Worm (Caenorhabditis elegans) whole organism, L2 larva: ENCODE measurements around the gene ZK1320.5.
A peak's percentile ranks its signal among the peaks of the same experiment; 100 is the strongest.

ENCODE experiments used
- C34F6.9 ChIP-seq: fragments of 150-350 bp; optimal IDR thresholded peaks from 2 replicates; lab custom pipeline; 2014; ENCODE audit warnings: missing biosample characterization, missing genetic modification characterization
- F13H6.1 ChIP-seq: sonication (generic microtip); optimal IDR thresholded peaks from 2 replicates; lab custom pipeline; 2016; ENCODE audit warnings: missing genetic modification characterization, missing compliant biosample characterization
- R02D3.7 ChIP-seq: fragments of 150-350 bp; optimal IDR thresholded peaks from 2 replicates; lab custom pipeline; 2014; ENCODE audit warnings: missing biosample characterization, missing genetic modification characterization
- Y55F3AM.14 ChIP-seq: fragments of 200-800 bp; sonication (Bioruptor generic); optimal IDR thresholded peaks from 2 replicates; lab custom pipeline; 2018; ENCODE audit warnings: mild to moderate bottlenecking, missing genetic modification characterization, missing compliant biosample characterization
- ZK546.5 ChIP-seq: sonication (generic microtip); optimal IDR thresholded peaks from 2 replicates; lab custom pipeline; 2017; ENCODE audit warnings: missing biosample characterization, missing genetic modification characterization
- alr-1 ChIP-seq: fragments of 150-350 bp; optimal IDR thresholded peaks from 2 replicates; lab custom pipeline; 2014; ENCODE audit warnings: missing biosample characterization, missing genetic modification characterization
- aly-2 ChIP-seq: fragments of 150-350 bp; optimal IDR thresholded peaks from 2 replicates; lab custom pipeline; 2014; ENCODE audit warnings: missing biosample characterization, missing genetic modification characterization
- ama-1 ChIP-seq: fragments of 150-350 bp; optimal IDR thresholded peaks from 2 replicates; lab custom pipeline; 2018; ENCODE audit warnings: inconsistent platforms
- blmp-1 ChIP-seq: sonication (generic microtip); optimal IDR thresholded peaks from 2 replicates; lab custom pipeline; 2017; ENCODE audit warnings: missing genetic modification characterization, mild to moderate bottlenecking, missing compliant biosample characterization, antibody characterized with exemption, moderate library complexity; ENCODE audit not compliant: insufficient read depth
- ceh-16 ChIP-seq: fragments of 150-350 bp; optimal IDR thresholded peaks from 2 replicates; lab custom pipeline; 2014; ENCODE audit warnings: missing biosample characterization, missing genetic modification characterization
- ceh-82 ChIP-seq: fragments of 150-350 bp; optimal IDR thresholded peaks from 2 replicates; lab custom pipeline; 2014; ENCODE audit warnings: missing biosample characterization, missing genetic modification characterization
- crh-2 ChIP-seq: sonication (generic microtip); optimal IDR thresholded peaks from 2 replicates; lab custom pipeline; 2017; ENCODE audit warnings: missing biosample characterization, missing genetic modification characterization
- dmd-4 ChIP-seq: sonication (generic microtip); optimal IDR thresholded peaks from 2 replicates; lab custom pipeline; 2017; ENCODE audit warnings: missing biosample characterization, missing genetic modification characterization
- egl-27 ChIP-seq: sonication (generic microtip); optimal IDR thresholded peaks from 3 replicates; lab custom pipeline; 2017; ENCODE audit warnings: missing biosample characterization, missing genetic modification reagents, missing genetic modification characterization
- elt-1 ChIP-seq: fragments of 150-350 bp; optimal IDR thresholded peaks from 2 replicates; lab custom pipeline; 2014; ENCODE audit warnings: missing biosample characterization, missing genetic modification characterization
- elt-3 ChIP-seq: sonication (generic microtip); optimal IDR thresholded peaks from 2 replicates; lab custom pipeline; 2017; ENCODE audit warnings: missing biosample characterization, missing genetic modification characterization
- fos-1 ChIP-seq: fragments of 150-350 bp; optimal IDR thresholded peaks from 2 replicates; lab custom pipeline; 2014; ENCODE audit warnings: missing biosample characterization, missing genetic modification characterization
- gmeb-1 ChIP-seq: fragments of 150-350 bp; optimal IDR thresholded peaks from 2 replicates; lab custom pipeline; 2014; ENCODE audit warnings: missing biosample characterization, missing genetic modification characterization
- lin-11 ChIP-seq: fragments of 150-350 bp; sonication (generic microtip); optimal IDR thresholded peaks from 2 replicates; lab custom pipeline; 2014; ENCODE audit warnings: missing biosample characterization, missing genetic modification characterization, inconsistent platforms, mixed read lengths
- lin-13 ChIP-seq: fragments of 150-350 bp; optimal IDR thresholded peaks from 2 replicates; lab custom pipeline; 2014; ENCODE audit warnings: missing biosample characterization, missing genetic modification reagents, missing genetic modification characterization
- lin-39 ChIP-seq: fragments of 150-350 bp; optimal IDR thresholded peaks from 2 replicates; lab custom pipeline; 2014; ENCODE audit warnings: missing biosample characterization, missing genetic modification reagents, missing genetic modification characterization
- mab-5 ChIP-seq: fragments of 150-350 bp; optimal IDR thresholded peaks from 2 replicates; lab custom pipeline; 2014; ENCODE audit warnings: missing biosample characterization, missing genetic modification characterization
- mbf-1 ChIP-seq: sonication (generic microtip); optimal IDR thresholded peaks from 2 replicates; lab custom pipeline; 2017; ENCODE audit warnings: missing biosample characterization, missing genetic modification characterization
- mdl-1 ChIP-seq, 2 experiments: fragments of 150-350 bp in 1 of 2; sonication (generic microtip) in 1 of 2; optimal IDR thresholded peaks; 2 replicates each; lab custom pipeline; 2017; ENCODE audit warnings: missing biosample characterization in 2 of 2, missing genetic modification characterization in 2 of 2
- nhr-10 ChIP-seq: sonication (generic microtip); optimal IDR thresholded peaks from 2 replicates; lab custom pipeline; 2017; ENCODE audit warnings: missing biosample characterization, missing genetic modification characterization
- nhr-11 ChIP-seq: fragments of 150-350 bp; optimal IDR thresholded peaks from 2 replicates; lab custom pipeline; 2014; ENCODE audit warnings: missing biosample characterization, missing genetic modification characterization
- nhr-12 ChIP-seq: fragments of 150-350 bp; optimal IDR thresholded peaks from 2 replicates; lab custom pipeline; 2014; ENCODE audit warnings: missing biosample characterization, missing genetic modification characterization
- nhr-129 ChIP-seq: fragments of 150-350 bp; optimal IDR thresholded peaks from 2 replicates; lab custom pipeline; 2014; ENCODE audit warnings: missing biosample characterization, missing genetic modification characterization
- nhr-21 ChIP-seq: fragments of 150-350 bp; optimal IDR thresholded peaks from 2 replicates; lab custom pipeline; 2014; ENCODE audit warnings: missing biosample characterization, missing genetic modification characterization
- nhr-23 ChIP-seq: fragments of 150-350 bp; optimal IDR thresholded peaks from 2 replicates; lab custom pipeline; 2014; ENCODE audit warnings: missing biosample characterization, missing genetic modification reagents, missing genetic modification characterization
- nhr-237 ChIP-seq: fragments of 150-350 bp; optimal IDR thresholded peaks from 2 replicates; lab custom pipeline; 2014; ENCODE audit warnings: missing biosample characterization, missing genetic modification characterization
- nhr-25 ChIP-seq: fragments of 150-350 bp; sonication (generic microtip); optimal IDR thresholded peaks from 3 replicates; lab custom pipeline; 2014; ENCODE audit warnings: missing biosample characterization, missing genetic modification characterization
- nhr-6 ChIP-seq: fragments of 150-350 bp; optimal IDR thresholded peaks from 2 replicates; lab custom pipeline; 2014; ENCODE audit warnings: missing biosample characterization, missing genetic modification characterization
- nhr-77 ChIP-seq: fragments of 150-350 bp; optimal IDR thresholded peaks from 2 replicates; lab custom pipeline; 2014; ENCODE audit warnings: missing biosample characterization, missing genetic modification characterization
- peb-1 ChIP-seq: fragments of 150-350 bp; optimal IDR thresholded peaks from 2 replicates; lab custom pipeline; 2014; ENCODE audit warnings: missing biosample characterization, missing genetic modification characterization
- sem-4 ChIP-seq: fragments of 150-350 bp; optimal IDR thresholded peaks from 2 replicates; lab custom pipeline; 2014; ENCODE audit warnings: missing biosample characterization, missing genetic modification reagents, missing genetic modification characterization
- skn-1 ChIP-seq: sonication (generic microtip); optimal IDR thresholded peaks from 2 replicates; lab custom pipeline; 2017; ENCODE audit warnings: missing biosample characterization, missing genetic modification characterization
- sma-3 ChIP-seq: sonication (generic microtip); optimal IDR thresholded peaks from 2 replicates; lab custom pipeline; 2016; ENCODE audit warnings: missing genetic modification reagents, missing genetic modification characterization, missing compliant biosample characterization
- sma-9 ChIP-seq, 2 experiments: fragments of 150-350 bp in 1 of 2; sonication (generic microtip) in 1 of 2; optimal IDR thresholded peaks; 2 replicates each; lab custom pipeline; 2014 to 2016; ENCODE audit warnings: missing genetic modification characterization in 2 of 2, mild to moderate bottlenecking in 1 of 2, missing biosample characterization in 1 of 2, missing compliant biosample characterization in 1 of 2, missing genetic modification reagents in 1 of 2, moderate library complexity in 1 of 2
- snpc-4 ChIP-seq: fragments of 150-350 bp; optimal IDR thresholded peaks from 2 replicates; lab custom pipeline; 2014; ENCODE audit warnings: missing biosample characterization, missing genetic modification characterization
- unc-39 ChIP-seq: fragments of 150-350 bp; optimal IDR thresholded peaks from 2 replicates; lab custom pipeline; 2014; ENCODE audit warnings: missing biosample characterization, missing genetic modification characterization
- unc-55 ChIP-seq: fragments of 150-350 bp; sonication (generic microtip); optimal IDR thresholded peaks from 3 replicates; lab custom pipeline; 2014; ENCODE audit warnings: missing biosample characterization, missing genetic modification reagents, missing genetic modification characterization
- unc-62 ChIP-seq: fragments of 150-350 bp; optimal IDR thresholded peaks from 2 replicates; lab custom pipeline; 2014; ENCODE audit warnings: missing biosample characterization, missing genetic modification reagents, missing genetic modification characterization
- zag-1 ChIP-seq: fragments of 150-350 bp; optimal IDR thresholded peaks from 2 replicates; lab custom pipeline; 2014; ENCODE audit warnings: missing biosample characterization, missing genetic modification characterization
- ztf-1 ChIP-seq: fragments of 200-800 bp; sonication (Bioruptor generic); conservative IDR thresholded peaks from 2 replicates; pipeline ENCODE4 v1.3.6; 2022; ENCODE audit warnings: missing genetic modification characterization, missing compliant biosample characterization
- ztf-11 ChIP-seq: sonication (generic microtip); optimal IDR thresholded peaks from 2 replicates; lab custom pipeline; 2017; ENCODE audit warnings: missing biosample characterization, missing genetic modification characterization
- ztf-4 ChIP-seq: fragments of 150-350 bp; optimal IDR thresholded peaks from 2 replicates; lab custom pipeline; 2014; ENCODE audit warnings: missing biosample characterization, missing genetic modification characterization

The ZK1320.5 gene

ce11 chrII:9665577-9665976 is at the start of gene ZK1320.5:
Gene ZK1320.5, minus strand, starts transcription at chrII:9665677.
- no peak for TF ChIP-seq elt-1 (tag; lab: Kevin White, UChicago)
- no peak for TF ChIP-seq nhr-6 (tag; lab: Kevin White, UChicago)
- TF ChIP-seq mab-5: no peak
- no peak for TF ChIP-seq skn-1 (tag; lab: Kevin White, UChicago)
- TF ChIP-seq elt-3: no peak
- no peak for TF ChIP-seq peb-1 (tag; lab: Kevin White, UChicago)
- TF ChIP-seq unc-39: no peak

DNA sequence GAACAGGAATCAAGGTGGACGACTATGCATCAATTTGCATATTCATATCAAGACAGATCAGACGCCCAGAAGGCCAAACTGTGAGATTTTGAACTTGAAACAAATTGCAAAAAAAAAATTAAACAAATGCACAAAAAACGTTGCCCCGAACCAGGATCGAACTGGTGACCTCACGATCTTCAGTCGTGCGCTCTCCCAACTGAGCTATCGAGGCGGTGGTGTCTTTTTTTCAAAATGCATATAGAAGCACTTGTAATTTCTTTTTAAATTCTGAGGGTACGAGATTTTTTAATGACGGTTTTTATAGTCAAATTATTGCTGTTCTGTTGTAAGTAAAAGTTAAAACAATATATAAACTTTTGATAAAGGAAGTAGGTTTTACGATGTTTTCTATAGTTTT is 47.6 kb upstream of the ZK1320.5 start:
- TF ChIP-seq nhr-25 (tag; lab: Kevin White, UChicago) (peak; percentile 31), ztf-11 (tag; lab: Kevin White, UChicago) (no peak), sma-9 (GFP tag; optimal IDR thresholded peaks at IDR 0.05; lab: Kevin White, UChicago) (peak; percentile 12), sma-9 (tag; optimal IDR thresholded peaks at IDR 0.05; lab: Kevin White, UChicago) (no peak)
- TF ChIP-seq, all 48 proteins: peak for 2

DNA sequence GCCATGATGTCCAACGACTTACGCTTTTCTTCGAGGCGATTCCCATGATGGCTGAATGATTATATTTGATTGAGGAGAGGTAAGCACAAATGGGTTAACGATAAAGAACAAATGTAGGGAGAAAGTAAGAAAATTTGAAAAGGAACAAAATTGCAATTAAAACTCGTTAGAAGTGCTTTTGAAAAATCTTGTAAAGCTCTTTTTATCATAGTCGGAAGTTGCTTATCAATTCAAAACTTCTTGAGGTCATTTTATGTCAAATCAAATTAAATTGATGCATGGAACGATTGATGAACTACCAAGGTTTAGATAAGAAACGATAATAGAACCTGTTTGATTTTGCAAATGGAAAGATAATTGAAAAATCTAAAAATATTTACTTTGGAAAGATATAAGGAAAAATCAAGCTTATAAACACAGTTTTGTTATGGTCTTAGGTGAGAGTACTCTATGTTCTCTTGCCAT is 43.4 kb upstream of the ZK1320.5 start, which contains the start of gene glt-5:
glt-5 (minus strand) TSS at position 51 of the 465 bp plus-strand sequence.
- TF ChIP-seq ama-1: no peak
- peak; percentile 51 for TF ChIP-seq sma-9 (GFP tag; optimal IDR thresholded peaks at IDR 0.05; lab: Kevin White, UChicago)
- no peak for TF ChIP-seq sma-9 (tag; optimal IDR thresholded peaks at IDR 0.05; lab: Kevin White, UChicago)

- TF ChIP-seq nhr-21 (tag; lab: Kevin White, UChicago) (no peak), Y55F3AM.14 (no peak), sem-4 (tag; lab: Kevin White, UChicago) (no peak), snpc-4 (tag; lab: Kevin White, UChicago) (no peak), gmeb-1 (peak; percentile 91), aly-2 (no peak), lin-11 (tag; lab: Kevin White, UChicago) (no peak), sma-3 (peak; percentile 7), C34F6.9 (peak; percentile 40), ztf-4 (tag; lab: Kevin White, UChicago) (no peak), peb-1 (tag; lab: Kevin White, UChicago) (no peak), nhr-25 (tag; lab: Kevin White, UChicago) (no peak), ceh-82 (tag; lab: Kevin White, UChicago) (no peak), ztf-11 (tag; lab: Kevin White, UChicago) (no peak), nhr-11 (no peak), elt-1 (tag; lab: Kevin White, UChicago) (no peak), lin-13 (GFP tag; lab: Kevin White, UChicago) (peak; percentile 34), R02D3.7 (tag; lab: Kevin White, UChicago) (no peak), nhr-77 (tag; lab: Kevin White, UChicago) (no peak), unc-62 (GFP tag; lab: Kevin White, UChicago) (no peak), nhr-12 (no peak), egl-27 (tag; lab: Kevin White, UChicago) (no peak), lin-39 (no peak), F13H6.1 (tag; lab: Kevin White, UChicago) (no peak), ZK546.5 (tag; lab: Kevin White, UChicago) (no peak), elt-3 (no peak), mbf-1 (tag; lab: Kevin White, UChicago) (no peak), zag-1 (no peak), crh-2 (tag; lab: Kevin White, UChicago) (peak; percentile 39), blmp-1 (peak; percentile 24), nhr-23 (tag; lab: Kevin White, UChicago) (no peak), unc-39 (no peak), nhr-129 (peak; percentile 7), fos-1 (tag; lab: Kevin White, UChicago) (peak; percentile 17), nhr-10 (no peak), alr-1 (no peak), ama-1 (no peak), mab-5 (no peak), unc-55 (GFP tag; lab: Kevin White, UChicago) (peak; percentile 79), sma-9 (GFP tag; optimal IDR thresholded peaks at IDR 0.05; lab: Kevin White, UChicago) (no peak), sma-9 (tag; optimal IDR thresholded peaks at IDR 0.05; lab: Kevin White, UChicago) (no peak), mdl-1 (tag; optimal IDR thresholded peaks at IDR 0.05; lab: Kevin White, UChicago) (no peak), nhr-6 (tag; lab: Kevin White, UChicago) (no peak), dmd-4 (no peak), ztf-1 (no peak), skn-1 (tag; lab: Kevin White, UChicago) (no peak), nhr-237 (tag; lab: Kevin White, UChicago) (no peak), ceh-16 (tag; lab: Kevin White, UChicago) (no peak)
Observed at ce11 chrII:9706207-9706606, 40.7 kb upstream of the ZK1320.5 start, which contains the start of gene Y53C12A.3. Gene Y53C12A.3, minus strand, starts transcription at chrII:9706240.
